Fruit fly (Drosophila melanogaster) whole organism, embryonic: ENCODE results near the gene Zaf1.

ENCODE experiments used
- Adf1 ChIP-seq: fragments of 200-800 bp; sonication (Bioruptor generic); IDR thresholded peaks from 2 replicates; pipeline ENCODE4 v1.3.6; 2022; ENCODE audit warnings: missing biosample characterization, missing genetic modification characterization
- Atf3 ChIP-seq: fragments of 200-800 bp; sonication (Bioruptor generic); optimal IDR thresholded peaks from 3 replicates; lab custom pipeline; 2016; ENCODE audit warnings: missing biosample characterization, missing genetic modification characterization
- CG10565 ChIP-seq: fragments of 200-800 bp; sonication (Bioruptor generic); optimal IDR thresholded peaks from 3 replicates; lab custom pipeline; 2016; ENCODE audit warnings: missing biosample characterization, mild to moderate bottlenecking, missing genetic modification characterization
- CG12219 ChIP-seq: fragments of 200-800 bp; sonication (Bioruptor generic); optimal IDR thresholded peaks from 3 replicates; lab custom pipeline; 2018; ENCODE audit warnings: missing biosample characterization, mild to moderate bottlenecking, missing genetic modification characterization
- CG1233 ChIP-seq: fragments of 200-800 bp; sonication (Bioruptor generic); optimal IDR thresholded peaks from 4 replicates; lab custom pipeline; 2018; ENCODE audit warnings: missing biosample characterization, mild to moderate bottlenecking, missing genetic modification characterization
- CG12391 ChIP-seq: fragments of 200-800 bp; sonication (Bioruptor generic); optimal IDR thresholded peaks from 3 replicates; lab custom pipeline; 2018; ENCODE audit warnings: missing biosample characterization, mild to moderate bottlenecking, missing genetic modification characterization, moderate library complexity
- CG13296 ChIP-seq: fragments of 200-800 bp; sonication (Bioruptor generic); optimal IDR thresholded peaks from 3 replicates; lab custom pipeline; 2018; ENCODE audit warnings: missing biosample characterization, mild to moderate bottlenecking, missing genetic modification characterization
- CG13424 ChIP-seq: fragments of 200-800 bp; sonication (Bioruptor generic); optimal IDR thresholded peaks from 2 replicates; lab custom pipeline; 2019; ENCODE audit warnings: missing biosample characterization, mild to moderate bottlenecking, missing genetic modification characterization, moderate library complexity
- CG14667 ChIP-seq: fragments of 200-800 bp; sonication (Bioruptor generic); IDR thresholded peaks from 2 replicates; pipeline ENCODE4 v1.3.6; 2022; ENCODE audit warnings: missing biosample characterization, missing genetic modification characterization
- CG16813 ChIP-seq: fragments of 200-800 bp; sonication (Bioruptor generic); IDR thresholded peaks from 3 replicates; pipeline ENCODE4 v1.3.6; 2022; ENCODE audit warnings: missing biosample characterization, missing genetic modification characterization; ENCODE audit not compliant: partially characterized antibody
- CG17186 ChIP-seq: fragments of 200-800 bp; sonication (Bioruptor generic); optimal IDR thresholded peaks from 3 replicates; lab custom pipeline; 2017; ENCODE audit warnings: missing biosample characterization, missing genetic modification reagents, missing genetic modification characterization
- CG31388 ChIP-seq: fragments of 200-800 bp; sonication (Bioruptor generic); optimal IDR thresholded peaks from 2 replicates; lab custom pipeline; 2016; ENCODE audit warnings: missing biosample characterization, missing genetic modification characterization
- CG34224 ChIP-seq: fragments of 200-800 bp; sonication (Bioruptor generic); IDR thresholded peaks from 3 replicates; pipeline ENCODE4 v1.3.6; 2022; ENCODE audit warnings: missing biosample characterization, missing genetic modification characterization; ENCODE audit not compliant: partially characterized antibody
- CG6854 ChIP-seq: fragments of 200-800 bp; sonication (Bioruptor generic); optimal IDR thresholded peaks from 3 replicates; lab custom pipeline; 2017; ENCODE audit warnings: missing biosample characterization, mild to moderate bottlenecking, missing genetic modification characterization
- CG7271 ChIP-seq: fragments of 200-800 bp; sonication (Bioruptor generic); optimal IDR thresholded peaks from 2 replicates; lab custom pipeline; 2018; ENCODE audit warnings: missing biosample characterization, mild to moderate bottlenecking, missing genetic modification characterization, moderate library complexity
- CG8924 ChIP-seq: fragments of 200-800 bp; optimal IDR thresholded peaks from 3 replicates; lab custom pipeline; 2019; ENCODE audit warnings: missing biosample characterization, mild to moderate bottlenecking, missing genetic modification characterization, moderate library complexity
- CHES-1-like ChIP-seq: fragments of 200-800 bp; sonication (Bioruptor generic); optimal IDR thresholded peaks from 2 replicates; lab custom pipeline; 2016; ENCODE audit warnings: missing biosample characterization, missing genetic modification characterization
- Doc3 ChIP-seq: fragments of 200-800 bp; sonication (Bioruptor generic); IDR thresholded peaks from 3 replicates; pipeline ENCODE4 v1.3.6; 2022; ENCODE audit warnings: missing biosample characterization, missing genetic modification characterization; ENCODE audit not compliant: partially characterized antibody
- Dp ChIP-seq: fragments of 200-800 bp; sonication (Bioruptor generic); optimal IDR thresholded peaks from 2 replicates; lab custom pipeline; 2018; ENCODE audit warnings: missing biosample characterization, mild to moderate bottlenecking, missing genetic modification characterization, moderate library complexity
- Lpt ChIP-seq: fragments of >200 bp; optimal IDR thresholded peaks from 2 replicates; lab custom pipeline; 2018; ENCODE audit warnings: missing biosample characterization, missing genetic modification characterization
- Opbp ChIP-seq: fragments of 200-800 bp; sonication (Bioruptor generic); IDR thresholded peaks from 3 replicates; pipeline ENCODE4 v1.3.6; 2022; ENCODE audit warnings: missing biosample characterization, missing genetic modification characterization; ENCODE audit not compliant: partially characterized antibody
- Sin3A ChIP-seq: fragments of >200 bp; optimal IDR thresholded peaks from 2 replicates; lab custom pipeline; 2018
- Vsx1 ChIP-seq: fragments of 200-800 bp; sonication (Bioruptor generic); optimal IDR thresholded peaks from 2 replicates; lab custom pipeline; 2017; ENCODE audit warnings: missing biosample characterization, mild to moderate bottlenecking, missing genetic modification characterization, missing genetic modification reagents
- ab ChIP-seq: fragments of 200-800 bp; sonication (Bioruptor generic); optimal IDR thresholded peaks from 2 replicates; lab custom pipeline; 2016; ENCODE audit warnings: missing biosample characterization, missing genetic modification characterization
- aop ChIP-seq: fragments of 200-800 bp; sonication (Bioruptor generic); IDR thresholded peaks from 2 replicates; pipeline ENCODE4 v1.3.6; 2022; ENCODE audit warnings: missing biosample characterization, missing genetic modification characterization
- ase ChIP-seq: fragments of 200-800 bp; sonication (Bioruptor generic); IDR thresholded peaks from 3 replicates; pipeline ENCODE4 v1.3.6; 2022; ENCODE audit warnings: missing biosample characterization, missing genetic modification characterization
- bowl ChIP-seq: fragments of 200-800 bp; sonication (Bioruptor generic); IDR thresholded peaks from 2 replicates; pipeline ENCODE4 v1.3.6; 2022; ENCODE audit warnings: missing biosample characterization, missing genetic modification characterization
- chinmo ChIP-seq: fragments of 200-800 bp; sonication (Bioruptor generic); IDR thresholded peaks from 4 replicates; pipeline ENCODE4 v1.3.6; 2022; ENCODE audit warnings: missing biosample characterization, missing genetic modification characterization; ENCODE audit not compliant: partially characterized antibody
- dmrt11E ChIP-seq: fragments of 200-800 bp; sonication (Bioruptor generic); optimal IDR thresholded peaks from 3 replicates; lab custom pipeline; 2018; ENCODE audit warnings: missing biosample characterization, mild to moderate bottlenecking, missing genetic modification characterization, moderate library complexity
- exex ChIP-seq: fragments of 200-800 bp; sonication (Bioruptor generic); optimal IDR thresholded peaks from 4 replicates; lab custom pipeline; 2018; ENCODE audit warnings: missing biosample characterization, mild to moderate bottlenecking, missing genetic modification characterization, moderate library complexity
- gsb-n ChIP-seq: fragments of 200-800 bp; sonication (Bioruptor generic); optimal IDR thresholded peaks from 3 replicates; lab custom pipeline; 2018; ENCODE audit warnings: missing biosample characterization, mild to moderate bottlenecking, missing genetic modification characterization
- h ChIP-seq: fragments of >200 bp; optimal IDR thresholded peaks from 2 replicates; lab custom pipeline; 2017
- hb ChIP-seq: fragments of 200-800 bp; sonication (Bioruptor generic); IDR thresholded peaks from 3 replicates; pipeline ENCODE4 v1.3.6; 2022; ENCODE audit warnings: missing biosample characterization, missing genetic modification characterization; ENCODE audit not compliant: partially characterized antibody
- hth ChIP-seq: fragments of >200 bp; optimal IDR thresholded peaks from 2 replicates; lab custom pipeline; 2017; ENCODE audit warnings: inconsistent platforms
- luna ChIP-seq: fragments of 200-800 bp; sonication (Bioruptor generic); optimal IDR thresholded peaks from 2 replicates; lab custom pipeline; 2016; ENCODE audit warnings: missing biosample characterization, missing genetic modification characterization
- nmo ChIP-seq: fragments of 200-800 bp; sonication (Bioruptor generic); optimal IDR thresholded peaks from 2 replicates; lab custom pipeline; 2018; ENCODE audit warnings: missing biosample characterization, mild to moderate bottlenecking, missing genetic modification characterization, moderate library complexity
- odd ChIP-seq: fragments of 200-800 bp; sonication (Bioruptor generic); optimal IDR thresholded peaks from 2 replicates; lab custom pipeline; 2017; ENCODE audit warnings: missing biosample characterization, mild to moderate bottlenecking, missing genetic modification characterization
- row ChIP-seq: fragments of 200-800 bp; sonication (Bioruptor generic); IDR thresholded peaks from 3 replicates; pipeline ENCODE4 v1.3.6; 2022; ENCODE audit warnings: missing biosample characterization, missing genetic modification characterization
- run ChIP-seq: fragments of 200-800 bp; sonication (Bioruptor generic); optimal IDR thresholded peaks from 3 replicates; lab custom pipeline; 2018; ENCODE audit warnings: missing biosample characterization, mild to moderate bottlenecking, missing genetic modification characterization
- seq ChIP-seq: fragments of 200-800 bp; sonication (Bioruptor generic); IDR thresholded peaks from 2 replicates; pipeline ENCODE4 v1.3.6; 2022; ENCODE audit warnings: missing biosample characterization, missing genetic modification characterization
- slp2 ChIP-seq: fragments of 200-800 bp; sonication (Bioruptor generic); optimal IDR thresholded peaks from 2 replicates; lab custom pipeline; 2016; ENCODE audit warnings: missing biosample characterization, missing genetic modification characterization
- sna ChIP-seq: fragments of 200-800 bp; sonication (Bioruptor generic); IDR thresholded peaks from 2 replicates; pipeline ENCODE4 v1.3.6; 2022; ENCODE audit warnings: missing biosample characterization, missing genetic modification characterization; ENCODE audit not compliant: partially characterized antibody
- sob ChIP-seq: fragments of 200-800 bp; sonication (Bioruptor generic); IDR thresholded peaks from 2 replicates; pipeline ENCODE4 v1.3.6; 2022; ENCODE audit warnings: missing biosample characterization, missing genetic modification characterization
- stwl ChIP-seq: fragments of 200-800 bp; sonication (Bioruptor generic); optimal IDR thresholded peaks from 3 replicates; lab custom pipeline; 2018; ENCODE audit warnings: missing biosample characterization, mild to moderate bottlenecking, missing genetic modification characterization, moderate library complexity
- sug ChIP-seq: fragments of 200-800 bp; optimal IDR thresholded peaks from 2 replicates; lab custom pipeline; 2019; ENCODE audit warnings: missing biosample characterization, mild to moderate bottlenecking, missing genetic modification characterization, moderate library complexity
- tna ChIP-seq: fragments of 200-800 bp; sonication (Bioruptor generic); IDR thresholded peaks from 2 replicates; pipeline ENCODE4 v1.3.6; 2022; ENCODE audit warnings: missing biosample characterization, missing genetic modification characterization; ENCODE audit not compliant: partially characterized antibody
- unpg ChIP-seq: fragments of 200-800 bp; sonication (Bioruptor generic); optimal IDR thresholded peaks from 3 replicates; lab custom pipeline; 2018; ENCODE audit warnings: missing biosample characterization, mild to moderate bottlenecking, missing genetic modification characterization, moderate library complexity
- vnd ChIP-seq: fragments of 200-800 bp; sonication (Bioruptor generic); IDR thresholded peaks from 3 replicates; pipeline ENCODE4 v1.3.6; 2022; ENCODE audit warnings: missing biosample characterization, missing genetic modification characterization; ENCODE audit not compliant: partially characterized antibody
- zfh1 ChIP-seq: fragments of 200-800 bp; sonication (Bioruptor generic); IDR thresholded peaks from 3 replicates; pipeline ENCODE4 v1.3.6; 2022; ENCODE audit warnings: missing biosample characterization, missing genetic modification characterization

The Zaf1 gene

DNA sequence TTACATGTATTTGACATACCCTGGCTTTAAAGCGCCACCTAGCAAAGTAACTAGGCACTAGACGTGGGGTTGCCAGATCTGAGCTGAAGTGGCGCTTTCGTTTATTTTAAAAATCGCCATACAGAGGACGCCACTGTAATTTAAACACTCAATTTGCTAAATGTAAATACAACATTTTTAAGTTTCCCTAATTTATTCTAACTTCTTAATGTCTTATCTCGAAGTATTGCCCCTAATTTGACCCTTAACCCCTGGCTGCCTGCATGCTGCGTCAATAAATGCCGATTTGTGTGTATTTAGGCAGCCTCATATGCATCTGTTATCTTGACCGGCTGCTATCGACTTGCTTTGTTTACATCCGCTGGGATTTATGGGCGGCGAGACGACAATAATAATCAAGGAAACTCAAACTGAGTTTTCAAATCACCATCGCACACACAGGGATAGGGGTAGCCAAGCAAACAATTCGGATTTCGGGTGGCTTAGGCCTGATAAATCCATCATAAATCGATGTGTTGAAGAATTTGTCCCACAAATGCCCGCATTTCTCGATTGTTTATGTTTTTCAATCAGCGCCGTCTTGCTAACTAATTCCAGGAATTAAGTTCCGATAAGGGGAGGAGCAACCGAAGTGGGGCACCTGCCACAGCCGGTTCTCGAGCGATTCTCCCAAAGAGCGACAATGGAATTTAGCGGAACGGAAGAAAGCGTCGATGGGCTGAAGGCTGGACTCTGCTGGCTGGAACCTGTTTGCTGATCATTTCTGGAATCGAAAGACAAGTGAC, 12.0 kb downstream of the Zaf1 start (continued):
- peak; percentile 85 for TF ChIP-seq Dp
- TF ChIP-seq gsb-n (tag; lab: Kevin White, UChicago): peak; percentile 21
- no peak for TF ChIP-seq Doc3 (GFP tag; lab: Robert Waterston, UW)
- no peak for TF ChIP-seq tna
- no peak for TF ChIP-seq seq (GFP tag; lab: Robert Waterston, UW)
- TF ChIP-seq CG31388: peak; percentile 55
- peak; percentile 44 for TF ChIP-seq CG13424
- TF ChIP-seq CG1233: peak; percentile 44
- peak; percentile 46; the same call in 1 of the 3 replicates for TF ChIP-seq CG16813 (GFP tag; lab: Robert Waterston, UW)
- no peak for TF ChIP-seq CHES-1-like (GFP tag; lab: Kevin White, UChicago)
- no peak for TF ChIP-seq CG7271
- TF ChIP-seq Sin3A (lab: Kevin White, UChicago): no peak
- peak; percentile 66 for TF ChIP-seq nmo (GFP tag; lab: Kevin White, UChicago)
- peak; percentile 24 for TF ChIP-seq slp2 (GFP tag; lab: Kevin White, UChicago)
- TF ChIP-seq Vsx1: no peak
- no peak for TF ChIP-seq CG10565 (GFP tag; lab: Kevin White, UChicago)
- peak; percentile 29 for TF ChIP-seq ab (GFP tag; lab: Kevin White, UChicago)
- peak; percentile 18 for TF ChIP-seq unpg
- TF ChIP-seq zfh1 (GFP tag; lab: Robert Waterston, UW): peak; percentile 70; the same call in 2 of the 3 replicates
- TF ChIP-seq sna (GFP tag; lab: Robert Waterston, UW): no peak
- peak; percentile 42; the same call in 2 of the 3 replicates for TF ChIP-seq row (GFP tag; lab: Robert Waterston, UW)
- peak; percentile 68 for TF ChIP-seq stwl (tag; lab: Kevin White, UChicago)
- no peak for TF ChIP-seq Adf1 (GFP tag; lab: Robert Waterston, UW)
- peak; percentile 61 for TF ChIP-seq dmrt11E
- TF ChIP-seq vnd (GFP tag; lab: Robert Waterston, UW): no peak
- no peak for TF ChIP-seq CG17186 (GFP tag; lab: Kevin White, UChicago)
- peak; percentile 64 for TF ChIP-seq sug (tag; lab: Kevin White, UChicago)
- no peak for TF ChIP-seq hb (GFP tag; lab: Robert Waterston, UW)
- TF ChIP-seq aop (GFP tag; lab: Robert Waterston, UW): no peak
- no peak for TF ChIP-seq h (lab: Kevin White, UChicago)
- TF ChIP-seq CG34224 (GFP tag; lab: Robert Waterston, UW): no peak
- TF ChIP-seq CG6854 (GFP tag; lab: Kevin White, UChicago): no peak
- TF ChIP-seq CG13296 (GFP tag; lab: Kevin White, UChicago): no peak
- TF ChIP-seq sob (GFP tag; lab: Robert Waterston, UW): peak; percentile 81
- TF ChIP-seq CG12219 (GFP tag; lab: Kevin White, UChicago): no peak
- peak; percentile 66; the same call in 2 of the 3 replicates for TF ChIP-seq ase
- TF ChIP-seq CG8924 (tag; lab: Kevin White, UChicago): no peak
- TF ChIP-seq run (tag; lab: Kevin White, UChicago): no peak
- no peak for TF ChIP-seq bowl (GFP tag; lab: Robert Waterston, UW)
- TF ChIP-seq Opbp (GFP tag; lab: Robert Waterston, UW): 0 out of 3 replicates have a peak, but pooled peaks have one; percentile 52
- TF ChIP-seq hth (lab: Kevin White, UChicago): no peak
- TF ChIP-seq Atf3 (GFP tag; lab: Kevin White, UChicago): peak; percentile 24
- TF ChIP-seq CG12391 (tag; lab: Kevin White, UChicago): peak; percentile 56
- TF ChIP-seq luna (GFP tag; lab: Kevin White, UChicago): no peak
- TF ChIP-seq exex (tag; lab: Kevin White, UChicago): no peak
- TF ChIP-seq Lpt: no peak
- TF ChIP-seq odd (GFP tag; lab: Kevin White, UChicago): no peak
- TF ChIP-seq chinmo (GFP tag; lab: Robert Waterston, UW): 0 out of 4 replicates have a peak, but pooled peaks have one; percentile 21
- peak; percentile 73 for TF ChIP-seq CG14667
